Worm (Caenorhabditis elegans) whole organism, L4/young adult: Measurements from ENCODE around the gene bre-1.

Experiments used
- W03F9.2 ChIP-seq: fragments of 150-350 bp; optimal IDR thresholded peaks from 2 replicates; lab custom pipeline; 2014; ENCODE audit warnings: missing biosample characterization, missing genetic modification characterization
- dao-5 ChIP-seq: sonication (generic microtip); optimal IDR thresholded peaks from 2 replicates; lab custom pipeline; 2016; ENCODE audit warnings: missing genotype, missing genetic modification characterization, moderate library complexity, missing compliant biosample characterization
- him-1 ChIP-seq: sonication (generic microtip); optimal IDR thresholded peaks from 2 replicates; lab custom pipeline; 2016; ENCODE audit warnings: missing genotype, missing genetic modification reagents, missing genetic modification characterization, missing compliant biosample characterization

DNA sequence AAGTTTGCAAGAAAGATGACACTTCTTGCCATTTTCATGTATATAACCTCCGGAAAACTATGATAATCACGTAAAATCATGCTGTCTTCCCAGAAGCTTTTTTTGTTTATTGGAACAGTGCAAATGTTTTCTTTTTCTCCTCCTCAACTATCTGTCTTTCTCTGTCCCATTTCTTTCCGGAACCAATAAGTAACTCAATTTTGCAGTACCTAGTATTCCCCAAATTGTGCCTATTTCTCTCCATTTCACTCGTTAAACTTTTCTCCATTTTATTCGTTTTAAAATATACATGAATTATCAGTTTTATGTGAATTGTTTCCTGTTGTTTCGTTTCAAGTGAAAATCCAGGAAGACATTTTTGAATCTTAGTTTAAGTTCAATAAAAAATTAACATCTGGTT lies 43.6 kb upstream of the bre-1 start:
- no peak for TF ChIP-seq W03F9.2 (tag; lab: Kevin White, UChicago)
- no peak for TF ChIP-seq him-1 (tag; lab: Kevin White, UChicago)
- TF ChIP-seq dao-5: no peak
